Worm (Caenorhabditis elegans) whole organism, L4 larva: ENCODE results near the gene ZK688.5.

Experiments
- F44E2.7 ChIP-seq: fragments of 200-800 bp; sonication (Bioruptor generic); IDR thresholded peaks from 2 replicates; pipeline ENCODE4 v2.1.2; 2022; ENCODE audit warnings: missing genetic modification characterization, missing compliant biosample characterization
- ama-1 ChIP-seq: fragments of 150-350 bp; optimal IDR thresholded peaks from 2 replicates; lab custom pipeline; 2014; ENCODE audit warnings: inconsistent platforms, mixed read lengths
- daf-19 ChIP-seq: fragments of 200-800 bp; sonication (Bioruptor generic); conservative IDR thresholded peaks from 2 replicates; pipeline ENCODE4 v1.3.6; 2022; ENCODE audit warnings: missing genetic modification characterization, missing compliant biosample characterization
- fos-1 ChIP-seq: fragments of 150-350 bp; optimal IDR thresholded peaks from 2 replicates; lab custom pipeline; 2014; ENCODE audit warnings: missing biosample characterization, missing genetic modification characterization
- gei-8 ChIP-seq: fragments of 200-800 bp; sonication (Bioruptor generic); optimal IDR thresholded peaks from 2 replicates; lab custom pipeline; 2018; ENCODE audit warnings: mild to moderate bottlenecking, missing genetic modification characterization, missing compliant biosample characterization
- nhr-11 ChIP-seq: fragments of 150-350 bp; optimal IDR thresholded peaks from 2 replicates; lab custom pipeline; 2014; ENCODE audit warnings: missing biosample characterization, missing genetic modification characterization
- nhr-42 ChIP-seq: fragments of 200-800 bp; sonication (Bioruptor generic); IDR thresholded peaks from 2 replicates; pipeline ENCODE4 v1.3.6; 2022; ENCODE audit warnings: missing genetic modification characterization, missing compliant biosample characterization
- nhr-76 ChIP-seq: fragments of 150-350 bp; optimal IDR thresholded peaks from 2 replicates; lab custom pipeline; 2014; ENCODE audit warnings: missing biosample characterization, missing genetic modification characterization
- pqm-1 ChIP-seq: sonication (generic microtip); optimal IDR thresholded peaks from 2 replicates; lab custom pipeline; 2017; ENCODE audit warnings: missing biosample characterization, missing genetic modification characterization
- skn-1 ChIP-seq: fragments of 150-350 bp; optimal IDR thresholded peaks from 2 replicates; lab custom pipeline; 2014; ENCODE audit warnings: missing biosample characterization, missing genetic modification characterization
- unc-62 ChIP-seq, 3 experiments: fragments of 150-350 bp in 1 of 3; sonication (generic microtip); optimal IDR thresholded peaks in 2 of 3; peaks in 1 of 3; 1 replicate in 1 of 3; 2 replicates in 2 of 3; lab custom pipeline; 2014 to 2017; ENCODE audit warnings: missing biosample characterization in 3 of 3, missing genetic modification characterization in 3 of 3, missing genetic modification reagents in 3 of 3, missing genotype in 1 of 3
- zag-1 ChIP-seq: fragments of 150-350 bp; optimal IDR thresholded peaks from 2 replicates; lab custom pipeline; 2014; ENCODE audit warnings: missing biosample characterization, missing genetic modification characterization
- zip-11 ChIP-seq: fragments of 200-800 bp; sonication (Bioruptor generic); IDR thresholded peaks from 2 replicates; pipeline ENCODE4 v1.3.6; 2022; ENCODE audit warnings: missing genetic modification characterization, missing compliant biosample characterization

DNA sequence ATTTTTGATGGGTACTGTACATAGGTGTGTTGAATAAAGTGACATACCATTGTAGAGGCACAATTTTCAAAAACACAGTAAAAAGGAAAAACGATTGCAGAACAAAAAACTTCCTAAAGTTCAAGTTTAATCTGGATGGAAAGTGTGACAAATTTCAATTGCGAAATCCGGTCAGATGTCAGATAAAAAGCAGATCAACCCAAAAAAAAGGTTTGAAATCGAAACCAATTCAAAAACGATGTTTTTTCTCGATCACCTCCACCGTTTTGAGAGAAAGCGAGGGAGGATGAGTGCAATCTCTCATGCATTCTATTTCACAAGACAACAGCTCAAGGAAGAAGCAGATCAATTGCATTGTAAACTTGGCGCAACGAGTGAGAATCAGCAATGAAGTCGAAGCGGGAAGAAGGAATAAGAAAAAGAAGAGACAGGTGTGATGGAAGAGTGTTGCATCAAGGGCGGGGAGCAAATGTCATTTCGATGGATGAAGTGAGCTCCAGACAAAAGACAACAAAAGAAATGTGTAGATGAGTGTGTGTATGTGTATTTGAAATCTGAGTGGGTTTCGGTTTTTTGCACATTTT lies 11.2 kb downstream of the ZK688.5 start:
- TF ChIP-seq nhr-11 (tag; lab: Kevin White, UChicago) = peak; percentile 41
- TF ChIP-seq zag-1 = no peak
- TF ChIP-seq nhr-42 (GFP tag; lab: Robert Waterston, UW) = no peak
- no peak for TF ChIP-seq skn-1 (tag; lab: Kevin White, UChicago)
- TF ChIP-seq gei-8 (GFP tag; lab: Kevin White, UChicago) = no peak
- no peak for TF ChIP-seq nhr-76 (tag; lab: Kevin White, UChicago)
- no peak for TF ChIP-seq pqm-1 (tag; lab: Kevin White, UChicago)
- TF ChIP-seq unc-62 (GFP tag; optimal IDR thresholded peaks at IDR 0.05 in 1 of 2; lab: Kevin White, UChicago) = no peak
- no peak for TF ChIP-seq unc-62 (tag; optimal IDR thresholded peaks at IDR 0.05; lab: Kevin White, UChicago)
- TF ChIP-seq ama-1 (lab: Kevin White, UChicago) = no peak
- TF ChIP-seq F44E2.7 (GFP tag; lab: Robert Waterston, UW) = no peak
- no peak for TF ChIP-seq fos-1 (tag; lab: Kevin White, UChicago)
- TF ChIP-seq daf-19 (GFP tag; lab: Robert Waterston, UW) = no peak
- TF ChIP-seq zip-11 (GFP tag; lab: Robert Waterston, UW) = no peak
